Fruit fly (Drosophila melanogaster) whole organism, embryonic: Measurements from ENCODE around the gene Fbw5.
A peak's percentile ranks its signal among the peaks of the same experiment; 100 is the strongest.

Experiments used
- Atf-2 ChIP-seq: fragments of 200-800 bp; sonication (Bioruptor generic); optimal IDR thresholded peaks from 2 replicates; lab custom pipeline; 2016; ENCODE audit warnings: missing biosample characterization, missing genetic modification characterization
- CG10543 ChIP-seq: fragments of 200-800 bp; sonication (Bioruptor generic); optimal IDR thresholded peaks from 3 replicates; lab custom pipeline; 2017; ENCODE audit warnings: missing biosample characterization, mild to moderate bottlenecking, missing genetic modification characterization, moderate library complexity
- CG11247 ChIP-seq: fragments of 200-800 bp; sonication (Bioruptor generic); IDR thresholded peaks from 2 replicates; pipeline ENCODE4 v1.3.6; 2022; ENCODE audit warnings: missing biosample characterization, missing genetic modification characterization
- CG11723 ChIP-seq: fragments of 200-800 bp; sonication (Bioruptor generic); optimal IDR thresholded peaks from 2 replicates; lab custom pipeline; 2017; ENCODE audit warnings: missing biosample characterization, mild to moderate bottlenecking, missing genetic modification characterization
- CG13296 ChIP-seq: fragments of 200-800 bp; sonication (Bioruptor generic); optimal IDR thresholded peaks from 3 replicates; lab custom pipeline; 2018; ENCODE audit warnings: missing biosample characterization, mild to moderate bottlenecking, missing genetic modification characterization
- CG14050 ChIP-seq: fragments of 200-800 bp; sonication (Bioruptor generic); IDR thresholded peaks from 3 replicates; pipeline ENCODE4 v1.3.6; 2022; ENCODE audit warnings: missing biosample characterization, missing genetic modification characterization
- CG14667 ChIP-seq: fragments of 200-800 bp; sonication (Bioruptor generic); IDR thresholded peaks from 2 replicates; pipeline ENCODE4 v1.3.6; 2022; ENCODE audit warnings: missing biosample characterization, missing genetic modification characterization
- CG15011 ChIP-seq: fragments of 200-800 bp; sonication (Bioruptor generic); optimal IDR thresholded peaks from 3 replicates; lab custom pipeline; 2018; ENCODE audit warnings: missing biosample characterization, mild to moderate bottlenecking, missing genetic modification characterization
- CG1529 ChIP-seq: fragments of 200-800 bp; sonication (Bioruptor generic); optimal IDR thresholded peaks from 3 replicates; lab custom pipeline; 2018; ENCODE audit warnings: missing biosample characterization, missing genetic modification characterization
- CG17829 ChIP-seq: fragments of 200-800 bp; optimal IDR thresholded peaks from 2 replicates; lab custom pipeline; 2019; ENCODE audit warnings: missing biosample characterization, mild to moderate bottlenecking, missing genetic modification characterization, moderate library complexity
- CG1792 ChIP-seq: fragments of 200-800 bp; sonication (Bioruptor generic); optimal IDR thresholded peaks from 2 replicates; lab custom pipeline; 2016; ENCODE audit warnings: missing biosample characterization, missing genetic modification characterization
- CG18262 ChIP-seq: fragments of 200-800 bp; optimal IDR thresholded peaks from 3 replicates; lab custom pipeline; 2019; ENCODE audit warnings: missing biosample characterization, mild to moderate bottlenecking, missing genetic modification characterization, moderate library complexity
- CG2199 ChIP-seq: fragments of 200-800 bp; sonication (Bioruptor generic); IDR thresholded peaks from 3 replicates; pipeline ENCODE4 v1.3.6; 2022; ENCODE audit warnings: missing biosample characterization, missing genetic modification characterization
- CG3163 ChIP-seq: fragments of 200-800 bp; sonication (Bioruptor generic); optimal IDR thresholded peaks from 3 replicates; lab custom pipeline; 2016; ENCODE audit warnings: missing biosample characterization, missing genetic modification characterization
- CG3726 ChIP-seq: fragments of 200-800 bp; sonication (Bioruptor generic); IDR thresholded peaks from 3 replicates; pipeline ENCODE4, ENCODE4 v1.3.6; 2022; ENCODE audit warnings: missing biosample characterization, missing genetic modification characterization
- CG4360 ChIP-seq: fragments of 200-800 bp; sonication (Bioruptor generic); IDR thresholded peaks from 2 replicates; pipeline ENCODE4 v1.3.6; 2022; ENCODE audit warnings: missing biosample characterization, missing genetic modification characterization
- CG4854 ChIP-seq: fragments of 200-800 bp; sonication (Bioruptor generic); optimal IDR thresholded peaks from 2 replicates; lab custom pipeline; 2016; ENCODE audit warnings: missing biosample characterization, missing genetic modification characterization, inconsistent platforms
- CG5245 ChIP-seq: fragments of 200-800 bp; sonication (Bioruptor generic); optimal IDR thresholded peaks from 3 replicates; lab custom pipeline; 2016; ENCODE audit warnings: missing biosample characterization, missing genetic modification characterization
- CG6791 ChIP-seq: fragments of 200-800 bp; sonication (Bioruptor generic); IDR thresholded peaks from 3 replicates; pipeline ENCODE4 v1.3.6; 2022; ENCODE audit warnings: missing biosample characterization, missing genetic modification characterization; ENCODE audit not compliant: partially characterized antibody
- CG8089 ChIP-seq: fragments of 200-800 bp; sonication (Bioruptor generic); optimal IDR thresholded peaks from 3 replicates; lab custom pipeline; 2016; ENCODE audit warnings: missing biosample characterization, missing genetic modification characterization
- CG8944 ChIP-seq: fragments of 200-800 bp; sonication (Bioruptor generic); optimal IDR thresholded peaks from 3 replicates; lab custom pipeline; 2016; ENCODE audit warnings: missing biosample characterization, missing genetic modification characterization
- CG9817 ChIP-seq: fragments of 200-800 bp; sonication (Bioruptor generic); optimal IDR thresholded peaks from 2 replicates; lab custom pipeline; 2018; ENCODE audit warnings: missing biosample characterization, mild to moderate bottlenecking, missing genetic modification characterization, moderate library complexity
- CG9932 ChIP-seq: fragments of 200-800 bp; sonication (Bioruptor generic); IDR thresholded peaks from 2 replicates; pipeline ENCODE4 v1.3.6; 2022; ENCODE audit warnings: missing biosample characterization, missing genetic modification characterization
- CHES-1-like ChIP-seq: fragments of 200-800 bp; sonication (Bioruptor generic); optimal IDR thresholded peaks from 2 replicates; lab custom pipeline; 2016; ENCODE audit warnings: missing biosample characterization, missing genetic modification characterization
- H2.0 ChIP-seq: fragments of 200-800 bp; sonication (Bioruptor generic); IDR thresholded peaks from 2 replicates; pipeline ENCODE4 v1.3.6; 2022; ENCODE audit warnings: missing biosample characterization, missing genetic modification characterization
- Hr51 ChIP-seq, 2 experiments: fragments of 200-800 bp; sonication (Bioruptor generic); optimal IDR thresholded peaks; 2 replicates in 1 of 2; 3 replicates in 1 of 2; lab custom pipeline; 2016 to 2018; ENCODE audit warnings: missing biosample characterization in 2 of 2, missing genetic modification characterization in 2 of 2, mild to moderate bottlenecking in 1 of 2, moderate library complexity in 1 of 2
- Lim3 ChIP-seq: fragments of 200-800 bp; sonication (Bioruptor generic); IDR thresholded peaks from 2 replicates; pipeline ENCODE4 v1.3.6; 2022; ENCODE audit warnings: missing biosample characterization, missing genetic modification characterization
- MBD-R2 ChIP-seq: fragments of 200-800 bp; sonication (Bioruptor generic); IDR thresholded peaks from 2 replicates; pipeline ENCODE4 v1.3.6; 2022; ENCODE audit warnings: missing biosample characterization, missing genetic modification characterization
- NFAT ChIP-seq: fragments of 200-800 bp; sonication (Bioruptor generic); IDR thresholded peaks from 2 replicates; pipeline ENCODE4 v1.3.6; 2022; ENCODE audit warnings: missing biosample characterization, missing genetic modification characterization
- Nf-YB ChIP-seq: fragments of 200-800 bp; sonication (Bioruptor generic); optimal IDR thresholded peaks from 3 replicates; lab custom pipeline; 2019; ENCODE audit warnings: missing biosample characterization, mild to moderate bottlenecking, missing genetic modification characterization, moderate library complexity
- Pdp1 ChIP-seq, 2 experiments: fragments of 200-800 bp; sonication (Bioruptor generic); optimal IDR thresholded peaks; 3 replicates each; lab custom pipeline; 2016; ENCODE audit warnings: missing biosample characterization in 2 of 2, missing genetic modification characterization in 2 of 2, mild to moderate bottlenecking in 1 of 2, moderate library complexity in 1 of 2
- Rfx ChIP-seq: fragments of 200-800 bp; sonication (Bioruptor generic); IDR thresholded peaks from 2 replicates; pipeline ENCODE4 v1.3.6; 2022; ENCODE audit warnings: missing biosample characterization, missing genetic modification characterization
- Side ChIP-seq: fragments of 200-800 bp; sonication (Bioruptor generic); optimal IDR thresholded peaks from 2 replicates; lab custom pipeline; 2016; ENCODE audit warnings: missing biosample characterization, missing genetic modification characterization
- TFAM ChIP-seq: fragments of 200-800 bp; sonication (Bioruptor generic); optimal IDR thresholded peaks from 2 replicates; lab custom pipeline; 2017; ENCODE audit warnings: missing biosample characterization, missing genetic modification characterization, inconsistent platforms
- btn ChIP-seq: fragments of 200-800 bp; sonication (Bioruptor generic); optimal IDR thresholded peaks from 2 replicates; lab custom pipeline; 2016; ENCODE audit warnings: missing biosample characterization, missing genetic modification characterization
- crol ChIP-seq: fragments of 200-800 bp; sonication (Bioruptor generic); IDR thresholded peaks from 2 replicates; pipeline ENCODE4 v1.3.6; 2022; ENCODE audit warnings: missing biosample characterization, missing genetic modification characterization
- eve ChIP-seq, 2 experiments: fragments of >200 bp; optimal IDR thresholded peaks; 2 replicates each; lab custom pipeline; 2017; ENCODE audit warnings: missing biosample characterization in 2 of 2, missing genetic modification characterization in 2 of 2
- eyg ChIP-seq: fragments of 200-800 bp; sonication (Bioruptor generic); optimal IDR thresholded peaks from 3 replicates; lab custom pipeline; 2016; ENCODE audit warnings: missing biosample characterization, missing genetic modification characterization
- gcm ChIP-seq: fragments of 200-800 bp; sonication (Bioruptor generic); optimal IDR thresholded peaks from 2 replicates; lab custom pipeline; 2019; ENCODE audit warnings: missing biosample characterization, mild to moderate bottlenecking, missing genetic modification characterization, moderate library complexity
- jumu ChIP-seq: fragments of 200-800 bp; sonication (Bioruptor generic); optimal IDR thresholded peaks from 3 replicates; lab custom pipeline; 2016; ENCODE audit warnings: missing biosample characterization, missing genetic modification characterization
- nom ChIP-seq: fragments of 200-800 bp; sonication (Bioruptor generic); optimal IDR thresholded peaks from 2 replicates; lab custom pipeline; 2017; ENCODE audit warnings: missing biosample characterization, missing genetic modification characterization, mild to moderate bottlenecking, moderate library complexity, missing genetic modification reagents
- onecut ChIP-seq: fragments of 200-800 bp; sonication (Bioruptor generic); IDR thresholded peaks from 2 replicates; pipeline ENCODE4 v1.3.6; 2022; ENCODE audit warnings: missing biosample characterization, missing genetic modification characterization
- p53 ChIP-seq: fragments of 200-800 bp; sonication (Bioruptor generic); optimal IDR thresholded peaks from 2 replicates; lab custom pipeline; 2016; ENCODE audit warnings: missing biosample characterization, missing genetic modification characterization
- pb ChIP-seq: fragments of 200-800 bp; sonication (Bioruptor generic); optimal IDR thresholded peaks from 3 replicates; lab custom pipeline; 2016; ENCODE audit warnings: missing biosample characterization, missing genetic modification characterization
- pzg ChIP-seq: fragments of 200-800 bp; sonication (Bioruptor generic); optimal IDR thresholded peaks from 3 replicates; lab custom pipeline; 2018; ENCODE audit warnings: missing biosample characterization, mild to moderate bottlenecking, missing genetic modification characterization, moderate library complexity
- run ChIP-seq: fragments of 200-800 bp; sonication (Bioruptor generic); optimal IDR thresholded peaks from 3 replicates; lab custom pipeline; 2018; ENCODE audit warnings: missing biosample characterization, mild to moderate bottlenecking, missing genetic modification characterization
- tgo ChIP-seq: fragments of 200-800 bp; sonication (Bioruptor generic); IDR thresholded peaks from 3 replicates; pipeline ENCODE4 v1.3.6; 2022; ENCODE audit warnings: missing biosample characterization, missing genetic modification characterization
- twi ChIP-seq: fragments of 200-800 bp; optimal IDR thresholded peaks from 2 replicates; lab custom pipeline; 2019; ENCODE audit warnings: missing biosample characterization, mild to moderate bottlenecking, missing genetic modification characterization, moderate library complexity
- vnd ChIP-seq: fragments of 200-800 bp; sonication (Bioruptor generic); IDR thresholded peaks from 3 replicates; pipeline ENCODE4 v1.3.6; 2022; ENCODE audit warnings: missing biosample characterization, missing genetic modification characterization; ENCODE audit not compliant: partially characterized antibody

The Fbw5 gene

DNA sequence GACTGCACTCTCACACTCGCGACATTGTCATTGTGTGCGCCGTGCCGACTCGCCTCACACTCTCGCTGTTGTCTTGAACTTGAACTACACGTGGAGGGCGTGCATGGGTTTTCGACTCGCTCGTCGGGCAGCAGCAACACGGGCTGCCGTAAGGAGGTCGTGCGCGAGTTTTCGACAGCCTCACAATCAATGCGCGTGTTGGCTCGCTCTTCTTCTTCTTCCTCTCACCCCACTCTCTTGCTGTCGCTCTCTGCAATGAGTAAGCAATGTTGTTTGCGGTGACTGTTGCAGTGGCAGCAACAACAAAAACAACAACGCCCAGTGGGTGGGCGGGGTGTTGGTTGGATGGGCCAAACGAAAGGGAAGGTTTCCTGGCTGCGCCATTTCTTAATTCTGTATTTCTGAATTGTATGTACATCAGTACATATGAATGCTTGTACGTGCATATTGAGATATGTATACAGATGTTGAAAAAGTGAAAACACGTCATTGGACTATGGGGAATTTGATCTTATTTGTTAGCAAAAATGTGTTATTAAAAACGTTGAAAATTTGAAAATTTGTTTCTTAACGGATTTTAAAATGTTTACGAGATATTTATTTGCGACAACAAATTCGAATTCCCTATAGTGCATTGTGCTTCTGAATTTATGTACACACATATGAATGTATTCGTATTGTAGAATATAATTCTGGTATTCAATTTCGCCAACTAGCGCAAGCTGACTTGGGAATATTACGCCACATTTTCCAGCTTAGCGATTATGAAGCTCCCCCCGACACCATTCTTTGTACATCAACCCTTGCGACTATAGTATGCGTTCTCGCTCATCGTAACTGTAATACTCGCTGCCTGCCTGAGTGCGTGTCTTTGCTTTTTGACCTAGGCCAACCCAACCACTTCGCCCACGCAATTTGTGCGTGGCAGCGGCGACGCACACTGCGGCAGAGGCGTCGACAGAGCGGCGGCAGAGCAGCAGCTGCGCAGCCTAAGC, 22.9 kb upstream of the Fbw5 start (continued):
- TF ChIP-seq Nf-YB, result no peak
- no peak for TF ChIP-seq CG4854 (GFP tag; lab: Kevin White, UChicago)
- no peak for TF ChIP-seq Rfx (GFP tag; lab: Robert Waterston, UW)
- TF ChIP-seq CG6791 (GFP tag; lab: Robert Waterston, UW), result peak; percentile 74
- TF ChIP-seq MBD-R2 (GFP tag; lab: Robert Waterston, UW), result no peak
- TF ChIP-seq CG15011, result no peak
- TF ChIP-seq CG14050 (GFP tag; lab: Robert Waterston, UW), result no peak; the same call in 2 of the 3 replicates
- TF ChIP-seq CHES-1-like (GFP tag; lab: Kevin White, UChicago), result no peak
- no peak for TF ChIP-seq jumu
- peak; percentile 27 for TF ChIP-seq CG17829 (tag; lab: Kevin White, UChicago)
- peak; percentile 99 for TF ChIP-seq twi (tag; lab: Kevin White, UChicago)
- TF ChIP-seq NFAT (GFP tag; lab: Robert Waterston, UW), result peak; percentile 51; the same call in 1 of the 2 replicates
- peak; percentile 44 for TF ChIP-seq Side (GFP tag; lab: Kevin White, UChicago)
- peak in 1 of 2 experiments; percentile 13 for TF ChIP-seq Hr51 (GFP tag; optimal IDR thresholded peaks at IDR 0.05; lab: Kevin White, UChicago)
- TF ChIP-seq crol (GFP tag; lab: Robert Waterston, UW), result peak; percentile 88
- TF ChIP-seq CG13296 (GFP tag; lab: Kevin White, UChicago), result peak; percentile 2
- TF ChIP-seq p53 (GFP tag; lab: Kevin White, UChicago), result no peak
- peak in 1 of 2 experiments; percentile 64 for TF ChIP-seq Pdp1 (GFP tag; optimal IDR thresholded peaks at IDR 0.05; lab: Kevin White, UChicago)
- no peak for TF ChIP-seq H2.0 (GFP tag; lab: Robert Waterston, UW)
- no peak for TF ChIP-seq eve (GFP tag; optimal IDR thresholded peaks at IDR 0.05; lab: Kevin White, UChicago)
- peak; percentile 11 for TF ChIP-seq pb (GFP tag; lab: Kevin White, UChicago)
- TF ChIP-seq CG1792, result no peak
- no peak for TF ChIP-seq Lim3 (GFP tag; lab: Robert Waterston, UW)
- no peak for TF ChIP-seq CG18262
- peak; percentile 90 for TF ChIP-seq onecut (GFP tag; lab: Robert Waterston, UW)
- TF ChIP-seq btn, result no peak
- TF ChIP-seq CG11247 (GFP tag; lab: Robert Waterston, UW), result no peak
- no peak for TF ChIP-seq vnd
- peak; percentile 98 for TF ChIP-seq CG10543 (GFP tag; lab: Kevin White, UChicago)
- TF ChIP-seq CG3726, result no peak
- TF ChIP-seq CG1529, result no peak
- no peak for TF ChIP-seq CG5245 (GFP tag; lab: Kevin White, UChicago)
- no peak for TF ChIP-seq pzg (GFP tag; lab: Kevin White, UChicago)
- peak; percentile 57 for TF ChIP-seq gcm
- TF ChIP-seq eyg (GFP tag; lab: Kevin White, UChicago), result no peak
- peak; percentile 95; the same call in 2 of the 3 replicates for TF ChIP-seq CG2199 (GFP tag; lab: Robert Waterston, UW)
- TF ChIP-seq CG14667 (GFP tag; lab: Robert Waterston, UW), result no peak
- no peak for TF ChIP-seq Atf-2 (GFP tag; lab: Kevin White, UChicago)
- TF ChIP-seq CG8944 (GFP tag; lab: Kevin White, UChicago), result no peak
- TF ChIP-seq CG8089, result no peak
- no peak for TF ChIP-seq tgo (GFP tag; lab: Robert Waterston, UW)
- TF ChIP-seq CG9817 (tag; lab: Kevin White, UChicago), result no peak
- TF ChIP-seq run, result peak; percentile 71
- TF ChIP-seq nom (GFP tag; lab: Kevin White, UChicago), result no peak
- TF ChIP-seq CG11723, result no peak
- TF ChIP-seq CG9932, result peak; percentile 39; the same call in 1 of the 2 replicates
- TF ChIP-seq TFAM (GFP tag; lab: Kevin White, UChicago), result no peak
- peak; percentile 44 for TF ChIP-seq CG3163 (GFP tag; lab: Kevin White, UChicago)
- peak; percentile 93 for TF ChIP-seq CG4360 (GFP tag; lab: Robert Waterston, UW)
